Worm (Caenorhabditis elegans): Measurements from ENCODE around the gene fbxa-64.

DNA sequence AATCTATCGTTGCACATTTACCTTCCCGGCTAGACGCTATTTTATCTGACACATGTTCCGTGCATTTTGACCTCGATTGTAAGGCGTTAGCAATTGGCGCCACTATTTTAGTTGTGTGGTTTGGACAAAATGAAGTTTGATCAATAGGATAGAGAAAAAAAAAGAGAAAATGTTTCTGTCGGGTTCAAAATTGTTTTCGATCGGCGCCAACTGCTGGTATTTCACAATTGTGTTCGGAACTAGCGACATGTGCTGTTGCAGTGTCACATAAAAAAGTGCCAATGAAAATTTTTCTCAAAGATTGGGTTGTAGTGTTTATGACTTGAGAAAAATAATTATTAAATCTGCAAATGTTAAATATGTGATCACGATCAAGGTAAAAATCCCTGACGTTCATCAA is 1.2 kb upstream of the fbxa-64 start:
- TF ChIP-seq unc-130 (tag; optimal IDR thresholded peaks at IDR 0.05) = no peak
- TF ChIP-seq tbx-2 (tag; optimal IDR thresholded peaks at IDR 0.05) = no peak
- no peak for TF ChIP-seq ztf-11 (tag; optimal IDR thresholded peaks at IDR 0.05)
- no peak for TF ChIP-seq tlp-1 (tag; optimal IDR thresholded peaks at IDR 0.05)

All from whole organism, L1 larva.